Worm (Caenorhabditis elegans) whole organism, L4/young adult: ENCODE measurements around the gene M7.7.

Experiments
- W03F9.2 ChIP-seq: fragments of 150-350 bp; optimal IDR thresholded peaks from 2 replicates; lab custom pipeline; 2014; ENCODE audit warnings: missing biosample characterization, missing genetic modification characterization
- him-1 ChIP-seq: sonication (generic microtip); optimal IDR thresholded peaks from 2 replicates; lab custom pipeline; 2016; ENCODE audit warnings: missing genotype, missing genetic modification reagents, missing genetic modification characterization, missing compliant biosample characterization

- no peak for TF ChIP-seq him-1 (tag; lab: Kevin White, UChicago)
- no peak for TF ChIP-seq W03F9.2 (tag; lab: Kevin White, UChicago)
These were observed 35.6 kb downstream of the M7.7 start for ce11 chrIV:11125200-11125599.
